Fruit fly (Drosophila melanogaster): ENCODE results near the gene CG7988.

The CG7988 gene

DNA sequence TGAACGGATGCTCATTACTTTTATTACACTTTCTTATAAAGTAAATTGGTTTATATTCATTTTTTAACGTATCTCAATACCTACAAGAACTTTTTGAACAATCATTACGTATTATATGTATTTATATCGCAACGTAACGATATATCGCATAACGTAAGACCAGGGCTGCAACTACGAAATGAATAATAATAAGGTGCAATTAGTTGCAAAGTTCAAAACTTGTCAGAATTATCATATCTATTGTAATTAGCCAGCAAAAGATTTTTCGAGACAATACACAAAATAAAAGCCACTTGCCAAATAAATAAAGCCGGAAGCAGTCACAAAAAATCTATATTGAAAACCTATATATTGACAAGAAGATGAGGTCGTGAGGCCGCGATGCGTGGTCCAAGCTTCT, 5.0 kb upstream of the CG7988 start (continued):
- no peak for TF ChIP-seq CG4404 (GFP tag; IDR thresholded peaks at IDR 0.05)
- peak; percentile 9 for TF ChIP-seq CG10654 (GFP tag; optimal IDR thresholded peaks at IDR 0.05)
- TF ChIP-seq Pdp1 (GFP tag; optimal IDR thresholded peaks at IDR 0.05) = peak in 1 of 2 experiments; percentile 40
- 0 out of 2 replicates have a peak, but pooled peaks have one; percentile 10 for TF ChIP-seq al (GFP tag; IDR thresholded peaks at IDR 0.05)
- TF ChIP-seq CG10321 (GFP tag; IDR thresholded peaks at IDR 0.05) = no peak
- no peak for TF ChIP-seq gro (GFP tag; optimal IDR thresholded peaks at IDR 0.05)
- TF ChIP-seq H2.0 (GFP tag; IDR thresholded peaks at IDR 0.05) = no peak
- no peak for TF ChIP-seq Ptx1 (GFP tag; IDR thresholded peaks at IDR 0.05)
- no peak for TF ChIP-seq CG4820 (GFP tag; optimal IDR thresholded peaks at IDR 0.05)
- no peak for TF ChIP-seq MTF-1 (GFP tag; optimal IDR thresholded peaks at IDR 0.05; ENCODE audit: borderline replicate concordance)
- no peak for TF ChIP-seq klu (GFP tag; IDR thresholded peaks at IDR 0.05)
- no peak for TF ChIP-seq shn (GFP tag; optimal IDR thresholded peaks at IDR 0.05)
- TF ChIP-seq p53 (GFP tag; optimal IDR thresholded peaks at IDR 0.05) = no peak
- TF ChIP-seq CG11723 (GFP tag; optimal IDR thresholded peaks at IDR 0.05) = no peak
- peak; percentile 33 for TF ChIP-seq fu2 (GFP tag; optimal IDR thresholded peaks at IDR 0.05)
- TF ChIP-seq pnt (GFP tag; optimal IDR thresholded peaks at IDR 0.05) = no peak
- TF ChIP-seq Bdp1 (GFP tag; optimal IDR thresholded peaks at IDR 0.05) = no peak
- no peak for TF ChIP-seq ATbp (GFP tag; optimal IDR thresholded peaks at IDR 0.05)
- peak; percentile 24 for TF ChIP-seq Meics (GFP tag; optimal IDR thresholded peaks at IDR 0.05)
- no peak for TF ChIP-seq PHDP (tag; optimal IDR thresholded peaks at IDR 0.05)
- peak; percentile 54 for TF ChIP-seq Rfx (GFP tag; IDR thresholded peaks at IDR 0.05)
- TF ChIP-seq kah (GFP tag; optimal IDR thresholded peaks at IDR 0.05) = no peak
- no peak for TF ChIP-seq zfh1 (GFP tag; IDR thresholded peaks at IDR 0.05)
- no peak for TF ChIP-seq CG10147 (GFP tag; optimal IDR thresholded peaks at IDR 0.05)
- peak; percentile 66 for TF ChIP-seq E2f2 (GFP tag; IDR thresholded peaks at IDR 0.05)
- TF ChIP-seq unpg (GFP tag; optimal IDR thresholded peaks at IDR 0.05) = no peak
- no peak for TF ChIP-seq CG6175 (GFP tag; IDR thresholded peaks at IDR 0.05)
- TF ChIP-seq CG17829 (tag; optimal IDR thresholded peaks at IDR 0.05) = no peak
- no peak for TF ChIP-seq CG8944 (GFP tag; optimal IDR thresholded peaks at IDR 0.05)
- no peak for TF ChIP-seq Nf-YA (GFP tag; IDR thresholded peaks at IDR 0.05)
- 0 out of 2 replicates have a peak, but pooled peaks have one; percentile 44 for TF ChIP-seq CG42726 (GFP tag; IDR thresholded peaks at IDR 0.05; ENCODE audit: partially characterized antibody)
- no peak for TF ChIP-seq CG10267 (tag; optimal IDR thresholded peaks at IDR 0.05)
- TF ChIP-seq ERR (GFP tag; optimal IDR thresholded peaks at IDR 0.05) = no peak
- TF ChIP-seq her (GFP tag; optimal IDR thresholded peaks at IDR 0.05) = no peak
- TF ChIP-seq Opbp (GFP tag; IDR thresholded peaks at IDR 0.05; ENCODE audit: partially characterized antibody) = peak; percentile 52; the same call in 2 of the 3 replicates
- peak; percentile 88 for TF ChIP-seq Doc3 (GFP tag; IDR thresholded peaks at IDR 0.05; ENCODE audit: partially characterized antibody)
- TF ChIP-seq CG7745 (tag; optimal IDR thresholded peaks at IDR 0.05) = no peak
- TF ChIP-seq ap (GFP tag; IDR thresholded peaks at IDR 0.05) = no peak
- no peak for TF ChIP-seq CG8388 (GFP tag; optimal IDR thresholded peaks at IDR 0.05)
- TF ChIP-seq ase (GFP tag; IDR thresholded peaks at IDR 0.05) = no peak
- TF ChIP-seq eyg (GFP tag; optimal IDR thresholded peaks at IDR 0.05) = peak; percentile 15
- no peak for TF ChIP-seq CG15011 (GFP tag; optimal IDR thresholded peaks at IDR 0.05)
- TF ChIP-seq CG7786 (GFP tag; optimal IDR thresholded peaks at IDR 0.05) = peak; percentile 42
- no peak for TF ChIP-seq CG17612 (GFP tag; IDR thresholded peaks at IDR 0.05)
- TF ChIP-seq ewg (GFP tag; optimal IDR thresholded peaks at IDR 0.05) = no peak
- no peak for TF ChIP-seq CG31365 (tag; optimal IDR thresholded peaks at IDR 0.05)
- peak; percentile 59 for TF ChIP-seq CG30403 (GFP tag; optimal IDR thresholded peaks at IDR 0.05)
- TF ChIP-seq mirr (GFP tag; optimal IDR thresholded peaks at IDR 0.05) = no peak
- TF ChIP-seq sob (GFP tag; IDR thresholded peaks at IDR 0.05) = no peak
- TF ChIP-seq oc (tag; optimal IDR thresholded peaks at IDR 0.05) = no peak
- TF ChIP-seq Elba2 (GFP tag; optimal IDR thresholded peaks at IDR 0.05) = no peak
- no peak for TF ChIP-seq Asciz (GFP tag; optimal IDR thresholded peaks at IDR 0.05)

Measured in whole organism, embryonic.